Worm (Caenorhabditis elegans): ENCODE measurements around the gene pcdr-1.

Gene pcdr-1

DNA sequence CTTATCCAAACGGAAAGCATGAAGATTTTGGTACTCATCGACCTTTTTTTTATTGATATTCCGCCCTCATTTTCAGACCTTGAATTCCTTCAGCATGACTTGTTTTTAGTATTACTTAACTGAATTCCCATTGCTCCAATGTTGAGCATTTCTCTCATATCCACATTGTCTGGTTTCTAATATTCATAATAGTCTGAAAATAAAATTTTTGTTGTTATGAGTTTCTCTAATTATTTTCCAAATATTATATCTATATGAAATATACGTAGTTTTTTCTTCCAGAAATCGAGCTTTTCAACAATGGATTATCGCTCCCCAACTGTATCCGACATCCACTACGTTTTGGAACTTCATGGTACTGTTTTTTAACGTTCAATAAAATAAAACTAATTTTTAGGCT, 23.9 kb upstream of the pcdr-1 start, which contains the start of gene H08J19.1:
Gene H08J19.1 (plus strand): TSS at position 301 of the 400 bp plus-strand sequence.
- no peak for TF ChIP-seq lir-1 (GFP tag; conservative IDR thresholded peaks at IDR 0.05)
- TF ChIP-seq lsy-27 (tag; optimal IDR thresholded peaks at IDR 0.05; ENCODE audit: borderline replicate concordance, insufficient read depth), result no peak
- TF ChIP-seq F37B4.10 (GFP tag; IDR thresholded peaks at IDR 0.05), result no peak
- no peak for TF ChIP-seq lin-40 (tag; optimal IDR thresholded peaks at IDR 0.05)
- TF ChIP-seq ceh-27 (GFP tag; optimal IDR thresholded peaks at IDR 0.05), result no peak
- TF ChIP-seq fkh-3 (tag; optimal IDR thresholded peaks at IDR 0.05), result no peak
- TF ChIP-seq madf-6 (GFP tag; IDR thresholded peaks at IDR 0.05), result no peak
- no peak for TF ChIP-seq egrh-3 (GFP tag; IDR thresholded peaks at IDR 0.05)
- TF ChIP-seq lin-26 (GFP tag; IDR thresholded peaks at IDR 0.05), result no peak
- TF ChIP-seq ceh-100 (GFP tag; IDR thresholded peaks at IDR 0.05), result no peak
- TF ChIP-seq ama-1 (optimal IDR thresholded peaks at IDR 0.05), result no peak
- TF ChIP-seq ama-1 (GFP tag; optimal IDR thresholded peaks at IDR 0.05), result no peak

DNA sequence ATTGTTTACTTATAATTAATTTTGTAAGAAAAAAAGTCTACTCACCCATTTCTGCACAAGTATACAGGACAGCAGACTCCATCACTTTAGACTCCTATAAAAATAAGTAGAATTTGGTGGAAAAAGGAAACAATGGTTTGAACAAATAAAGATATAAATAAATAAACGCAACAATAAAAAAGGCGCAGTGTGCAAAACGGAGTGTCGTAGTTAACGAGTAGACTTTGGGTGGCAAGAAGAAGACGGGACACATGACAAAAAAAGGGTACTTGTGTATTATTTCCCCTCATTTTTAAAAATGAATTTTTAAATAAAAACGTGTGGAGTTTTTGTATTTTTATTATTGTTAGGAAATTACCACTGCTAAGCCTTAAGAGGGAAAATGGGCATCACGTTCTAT, 19.3 kb upstream of the pcdr-1 start, which contains the start of gene F59D12.5:
Gene F59D12.5 (minus strand): TSS at position 94 of the 400 bp plus-strand sequence.
- TF ChIP-seq F33H1.4 (GFP tag; IDR thresholded peaks at IDR 0.05) (no peak), madf-3 (GFP tag; IDR thresholded peaks at IDR 0.05) (no peak), F22D6.2 (tag; optimal IDR thresholded peaks at IDR 0.05) (no peak), ama-1 (optimal IDR thresholded peaks at IDR 0.05) (no peak), ama-1 (GFP tag; optimal IDR thresholded peaks at IDR 0.05) (no peak), lin-35 (GFP tag; optimal IDR thresholded peaks at IDR 0.05) (no peak), attf-3 (GFP tag; conservative IDR thresholded peaks at IDR 0.05) (peak; percentile 86)

DNA sequence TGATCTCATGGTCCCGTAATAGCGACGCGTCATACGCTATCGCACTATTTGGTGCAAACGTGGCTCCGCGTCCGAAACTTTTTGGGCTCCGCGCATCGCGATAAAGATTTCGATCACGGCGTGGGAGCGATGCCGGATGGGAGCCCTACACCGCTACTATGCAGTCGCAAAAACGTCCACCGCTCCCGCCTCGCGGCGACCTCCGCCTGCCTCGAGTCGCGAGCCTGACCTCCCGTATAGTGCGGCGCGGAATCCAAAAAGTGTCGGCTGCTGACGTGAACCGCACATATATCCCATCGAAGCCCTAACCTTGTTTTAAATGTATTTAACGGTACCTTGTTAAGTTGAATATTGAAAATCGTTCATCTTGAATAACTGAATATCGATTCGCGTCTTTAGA, 16.1 kb upstream of the pcdr-1 start:
- TF ChIP-seq bed-1 (GFP tag; IDR thresholded peaks at IDR 0.05), result no peak
- no peak for TF ChIP-seq ztf-26 (tag; optimal IDR thresholded peaks at IDR 0.05)
- TF ChIP-seq egrh-3 (GFP tag; IDR thresholded peaks at IDR 0.05), result peak; percentile 63; the same call in 1 of the 2 replicates
- TF ChIP-seq lag-1 (GFP tag; IDR thresholded peaks at IDR 0.05), result 0 out of 2 replicates have a peak, but pooled peaks have one; percentile 48
- TF ChIP-seq mcd-1 (GFP tag; IDR thresholded peaks at IDR 0.05), result no peak
- no peak for TF ChIP-seq athp-1 (tag; optimal IDR thresholded peaks at IDR 0.05)
- TF ChIP-seq zim-3 (tag; optimal IDR thresholded peaks at IDR 0.05), result no peak
- no peak for TF ChIP-seq snpc-4 (GFP tag; optimal IDR thresholded peaks at IDR 0.05)
- TF ChIP-seq snpc-4 (tag; optimal IDR thresholded peaks at IDR 0.05), result peak in 2 of 4 experiments; percentile 59 to 76
- no peak for TF ChIP-seq B0261.1 (tag; optimal IDR thresholded peaks at IDR 0.05)
- TF ChIP-seq ceh-79 (tag; optimal IDR thresholded peaks at IDR 0.05), result no peak
- TF ChIP-seq madf-8 (GFP tag; conservative IDR thresholded peaks at IDR 0.05), result no peak
- TF ChIP-seq K12H6.12 (tag; optimal IDR thresholded peaks at IDR 0.05), result no peak
- no peak for TF ChIP-seq lin-35 (GFP tag; optimal IDR thresholded peaks at IDR 0.05)
- TF ChIP-seq rpc-1 (optimal IDR thresholded peaks at IDR 0.05), result no peak
- peak; percentile 9 for TF ChIP-seq rpc-1 (tag; optimal IDR thresholded peaks at IDR 0.05)
- TF ChIP-seq lsy-27 (tag; optimal IDR thresholded peaks at IDR 0.05; ENCODE audit: borderline replicate concordance, insufficient read depth), result no peak
- 0 out of 2 replicates have a peak, but pooled peaks have one; percentile 8 for TF ChIP-seq attf-3 (GFP tag; conservative IDR thresholded peaks at IDR 0.05)
- no peak for TF ChIP-seq nfya-2 (GFP tag; IDR thresholded peaks at IDR 0.05)
- no peak for TF ChIP-seq egl-44 (GFP tag; IDR thresholded peaks at IDR 0.05)
- TF ChIP-seq let-526 (GFP tag; IDR thresholded peaks at IDR 0.05), result no peak
- TF ChIP-seq F33H1.4 (GFP tag; IDR thresholded peaks at IDR 0.05), result no peak
- no peak for TF ChIP-seq Y79H2A.3 (GFP tag; conservative IDR thresholded peaks at IDR 0.05)
- TF ChIP-seq zfh-2 (GFP tag; conservative IDR thresholded peaks at IDR 0.05), result peak; percentile 94
- TF ChIP-seq snpc-1.1 (tag; optimal IDR thresholded peaks at IDR 0.05; ENCODE audit: insufficient read depth), result no peak
- no peak for TF ChIP-seq F57A8.1 (GFP tag; optimal IDR thresholded peaks at IDR 0.05)
